Worm (Caenorhabditis elegans): ENCODE measurements around the gene C44C10.5.
A peak's percentile ranks its signal among the peaks of the same experiment; 100 is the strongest.

C44C10.5 gene

DNA sequence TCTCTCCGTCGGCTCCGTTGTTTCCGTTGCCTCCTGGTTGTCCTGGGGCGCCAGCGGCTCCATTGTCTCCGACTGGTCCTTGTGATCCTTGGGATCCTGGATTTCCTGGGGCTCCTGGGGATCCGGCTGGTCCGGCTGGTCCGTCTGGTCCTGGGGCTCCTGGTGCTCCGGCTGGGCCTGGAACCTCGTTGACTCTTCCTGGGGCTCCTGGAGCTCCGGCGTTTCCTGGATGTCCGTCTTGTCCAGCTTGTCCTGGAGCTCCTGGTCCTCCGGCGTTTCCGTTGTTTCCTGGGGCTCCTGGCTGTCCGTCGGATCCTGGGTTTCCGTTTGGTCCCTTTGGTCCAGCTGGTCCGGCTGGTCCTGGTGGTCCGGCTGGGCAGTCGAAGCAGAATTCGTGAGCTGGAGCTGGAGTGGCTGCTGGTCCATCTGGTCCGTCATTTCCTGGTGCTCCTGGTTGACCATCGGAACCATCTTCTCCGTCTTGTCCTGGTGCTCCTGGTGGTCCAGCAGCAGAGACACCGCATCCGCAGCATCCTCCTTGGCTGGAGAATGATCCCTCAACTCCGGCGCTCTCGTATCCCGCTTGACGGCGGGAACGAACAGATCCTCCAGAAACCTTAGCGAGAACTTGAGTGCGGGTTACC, 21.2 kb downstream of the C44C10.5 start:
- TF ChIP-seq aha-1 (tag) (peak; percentile 58), F37D6.2 (tag; optimal IDR thresholded peaks at IDR 0.05) (no peak), madf-5 (GFP tag; IDR thresholded peaks at IDR 0.05) (0 out of 4 replicates have a peak, but pooled peaks of 1 of the 2 experiments have one; percentile 23), set-16 (GFP tag; IDR thresholded peaks at IDR 0.05) (peak; percentile 98)

DNA sequence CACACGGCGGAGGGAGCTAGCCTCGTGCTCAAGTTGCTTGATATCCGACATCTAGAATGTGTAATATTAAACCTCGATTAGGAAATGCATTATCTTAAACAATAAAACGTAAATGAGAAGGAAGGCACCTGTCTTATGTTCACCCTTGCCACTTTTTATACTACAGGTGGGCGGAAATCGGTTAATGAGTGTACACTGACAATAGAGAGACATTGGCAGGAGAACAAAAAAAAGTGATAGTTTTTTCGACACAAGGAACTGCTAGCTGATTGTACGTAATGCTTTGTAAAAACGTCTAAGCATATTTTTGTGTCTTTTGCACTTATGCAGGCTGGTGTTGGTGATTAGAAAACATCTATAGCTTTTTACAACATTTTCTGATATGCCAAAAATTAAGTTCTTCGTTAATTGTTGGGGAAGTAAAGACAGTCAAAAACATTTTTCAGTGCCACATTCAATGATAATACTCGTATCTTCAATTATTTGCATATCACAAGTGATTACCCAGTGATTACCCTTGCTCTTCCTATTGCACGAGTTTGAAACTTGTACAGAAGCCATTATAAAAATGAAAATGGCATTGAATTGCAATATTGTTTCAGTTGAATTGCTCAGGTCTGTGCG, 22.0 kb downstream of the C44C10.5 start, which contains the start of gene col-180:
Gene col-180, minus strand, starts transcription at position 51 of the 624 bp plus-strand sequence.
- TF ChIP-seq nhr-28 (tag; optimal IDR thresholded peaks at IDR 0.05) (no peak), zfp-3 (GFP tag; conservative IDR thresholded peaks at IDR 0.05) (no peak), mxl-3 (GFP tag; optimal IDR thresholded peaks at IDR 0.05) (peak; percentile 18), nhr-77 (tag; optimal IDR thresholded peaks at IDR 0.05) (no peak), Y75B8A.6 (GFP tag; IDR thresholded peaks at IDR 0.05) (no peak), aha-1 (tag) (peak; percentile 87), ceh-62 (tag; optimal IDR thresholded peaks at IDR 0.05) (no peak), egl-43 (GFP tag; IDR thresholded peaks at IDR 0.05) (no peak), jun-1 (tag; optimal IDR thresholded peaks at IDR 0.05) (no peak), D1046.2 (GFP tag; IDR thresholded peaks at IDR 0.05) (no peak), dmd-8 (GFP tag; IDR thresholded peaks at IDR 0.05) (no peak), php-3 (GFP tag; IDR thresholded peaks at IDR 0.05) (no peak), ctbp-1 (GFP tag; IDR thresholded peaks at IDR 0.05) (no peak), zag-1 (tag; optimal IDR thresholded peaks at IDR 0.05) (no peak), madf-5 (GFP tag; IDR thresholded peaks at IDR 0.05) (no peak), R02D3.7 (tag; optimal IDR thresholded peaks at IDR 0.05) (no peak), nhr-48 (tag; optimal IDR thresholded peaks at IDR 0.05) (no peak), fos-1 (tag; optimal IDR thresholded peaks at IDR 0.05) (no peak), spr-3 (GFP tag; optimal IDR thresholded peaks at IDR 0.05) (no peak), dve-1 (tag; optimal IDR thresholded peaks at IDR 0.05; ENCODE audit: insufficient read depth) (no peak), dpl-1 (GFP tag; optimal IDR thresholded peaks at IDR 0.05) (no peak), lin-38 (GFP tag; IDR thresholded peaks at IDR 0.05) (no peak), aly-2 (tag; optimal IDR thresholded peaks at IDR 0.05) (no peak), ama-1 (optimal IDR thresholded peaks at IDR 0.05) (no peak), unc-62 (GFP tag; optimal IDR thresholded peaks at IDR 0.05 in 1 of 2) (peak in 1 of 2 experiments; percentile 93), unc-62 (tag; optimal IDR thresholded peaks at IDR 0.05) (no peak)

DNA sequence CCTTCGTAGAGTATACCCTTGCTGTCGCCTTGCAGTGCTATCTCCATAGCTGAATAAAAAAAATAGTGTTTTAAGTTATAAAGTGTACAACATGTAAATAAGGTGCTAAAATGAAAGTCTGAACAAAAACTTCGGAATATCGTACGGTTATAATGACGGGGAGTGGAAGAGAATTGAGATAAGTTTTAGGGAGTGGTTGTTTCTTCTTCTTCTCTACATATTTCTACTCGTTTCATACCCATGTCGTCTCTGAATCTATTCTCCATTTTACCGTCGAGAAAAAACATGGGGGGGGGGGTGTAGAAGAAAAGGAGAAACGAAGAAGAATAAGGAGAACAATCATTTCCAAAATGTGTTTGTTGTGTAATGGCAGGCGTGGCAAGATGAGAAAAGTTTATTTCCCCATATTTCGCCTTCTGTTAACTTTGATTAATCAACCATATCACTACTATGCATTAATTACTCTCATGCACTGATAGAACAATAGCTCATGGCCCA, 26.2 kb downstream of the C44C10.5 start, which contains the start of gene C44C10.9:
Gene C44C10.9, minus strand, starts transcription at position 51 of the 498 bp plus-strand sequence.
- TF ChIP-seq nhr-25 (tag; optimal IDR thresholded peaks at IDR 0.05; ENCODE audit: borderline replicate concordance, insufficient read depth), result no peak
- TF ChIP-seq dve-1 (tag; optimal IDR thresholded peaks at IDR 0.05; ENCODE audit: insufficient read depth), result peak; percentile 28
- TF ChIP-seq mxl-3 (GFP tag; optimal IDR thresholded peaks at IDR 0.05), result peak; percentile 5
- no peak for TF ChIP-seq dpl-1 (GFP tag; optimal IDR thresholded peaks at IDR 0.05)

DNA sequence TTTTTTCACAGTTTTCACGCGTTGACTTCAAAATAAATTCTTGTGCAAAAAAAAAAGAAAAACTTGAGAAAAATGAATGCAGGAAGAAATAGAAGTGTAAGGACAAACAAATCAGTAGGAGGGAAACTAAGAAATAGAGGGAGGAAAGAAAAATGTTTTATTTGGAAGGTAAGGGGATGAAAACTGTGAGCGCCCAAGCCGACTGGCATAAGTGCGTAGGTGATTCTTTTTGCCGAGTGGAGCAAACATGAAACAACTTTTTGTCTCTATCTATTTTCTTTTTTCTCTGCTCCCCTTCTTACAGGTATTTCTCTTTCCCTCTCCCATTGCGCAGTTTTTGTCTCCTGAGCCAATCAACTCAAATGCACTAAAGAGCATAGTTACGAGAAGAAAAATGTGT, 28.4 kb downstream of the C44C10.5 start:
- TF ChIP-seq daf-19 (GFP tag; conservative IDR thresholded peaks at IDR 0.05) (no peak), lin-29 (GFP tag; IDR thresholded peaks at IDR 0.05) (no peak), Y5F2A.4 (GFP tag; optimal IDR thresholded peaks at IDR 0.05) (no peak), dmd-8 (GFP tag; IDR thresholded peaks at IDR 0.05) (no peak), saeg-2 (GFP tag; IDR thresholded peaks at IDR 0.05) (no peak), ztf-11 (tag; optimal IDR thresholded peaks at IDR 0.05) (no peak), nhr-111 (GFP tag; optimal IDR thresholded peaks at IDR 0.05) (no peak), F26F4.8 (GFP tag; conservative IDR thresholded peaks at IDR 0.05) (no peak), mxl-3 (GFP tag; optimal IDR thresholded peaks at IDR 0.05) (no peak), set-16 (GFP tag; IDR thresholded peaks at IDR 0.05) (no peak), rbr-2 (tag; optimal IDR thresholded peaks at IDR 0.05) (no peak), spr-3 (GFP tag; optimal IDR thresholded peaks at IDR 0.05) (no peak), ceh-82 (tag; optimal IDR thresholded peaks at IDR 0.05) (no peak), unc-62 (GFP tag; optimal IDR thresholded peaks at IDR 0.05 in 1 of 2) (no peak), unc-62 (tag; optimal IDR thresholded peaks at IDR 0.05) (no peak), ceh-44 (GFP tag; IDR thresholded peaks at IDR 0.05) (no peak), hlh-30 (tag; optimal IDR thresholded peaks at IDR 0.05; ENCODE audit: insufficient read depth) (no peak)
